Fruit fly (Drosophila melanogaster): ENCODE measurements around the gene cal1.

cal1 gene

dm6 chr3R:17072526-17073114 lies 15.5 kb upstream of the cal1 start, which contains the start of the genes Ns1 and mRpS11 (continued):
- TF ChIP-seq Ets65A (GFP tag) (peak; percentile 94), CG12769 (tag; optimal IDR thresholded peaks at IDR 0.05) (peak; percentile 57), Xrp1 (GFP tag; IDR thresholded peaks at IDR 0.05) (peak; percentile 25; the same call in 1 of the 2 replicates), CG32532 (GFP tag; IDR thresholded peaks at IDR 0.05) (peak; percentile 52), bbx (GFP tag; IDR thresholded peaks at IDR 0.05; ENCODE audit: partially characterized antibody) (peak; percentile 40; the same call in 1 of the 2 replicates), CG10267 (tag; optimal IDR thresholded peaks at IDR 0.05) (peak; percentile 95), CG12659 (GFP tag; optimal IDR thresholded peaks at IDR 0.05) (peak; percentile 69), maf-S (GFP tag; optimal IDR thresholded peaks at IDR 0.05) (no peak), knrl (GFP tag; IDR thresholded peaks at IDR 0.05; ENCODE audit: partially characterized antibody) (peak; percentile 30; the same call in 1 of the 3 replicates), CG15601 (tag; optimal IDR thresholded peaks at IDR 0.05) (peak; percentile 36), ase (GFP tag; IDR thresholded peaks at IDR 0.05) (no peak), BEAF-32 (GFP tag; optimal IDR thresholded peaks at IDR 0.05) (peak; percentile 46), HLH54F (GFP tag; optimal IDR thresholded peaks at IDR 0.05) (peak; percentile 15), Adf1 (GFP tag; IDR thresholded peaks at IDR 0.05) (no peak), CG13775 (GFP tag; optimal IDR thresholded peaks at IDR 0.05) (peak; percentile 7), CG6765 (GFP tag; optimal IDR thresholded peaks at IDR 0.05) (no peak), CG9932 (GFP tag; IDR thresholded peaks at IDR 0.05) (peak; percentile 64), CG18619 (GFP tag; optimal IDR thresholded peaks at IDR 0.05) (no peak), CG2116 (GFP tag; optimal IDR thresholded peaks at IDR 0.05) (peak; percentile 34), Med (GFP tag) (peak; percentile 94), MESR4 (GFP tag; optimal IDR thresholded peaks at IDR 0.05) (peak; percentile 96), CG7963 (GFP tag; IDR thresholded peaks at IDR 0.05; ENCODE audit: partially characterized antibody) (peak; percentile 44; the same call in 2 of the 3 replicates), kah (GFP tag; optimal IDR thresholded peaks at IDR 0.05) (peak; percentile 96), Mes4 (GFP tag; optimal IDR thresholded peaks at IDR 0.05) (peak; percentile 21), Sry-δ (GFP tag; optimal IDR thresholded peaks at IDR 0.05) (peak; percentile 11), vvl (GFP tag; IDR thresholded peaks at IDR 0.05) (peak; percentile 60), CHES-1-like (GFP tag; optimal IDR thresholded peaks at IDR 0.05) (peak; percentile 54), ewg (GFP tag; optimal IDR thresholded peaks at IDR 0.05) (peak; percentile 20), Trl (optimal IDR thresholded peaks at IDR 0.05) (no peak), Trl (GFP tag; optimal IDR thresholded peaks at IDR 0.05) (peak; percentile 39), ERR (GFP tag; optimal IDR thresholded peaks at IDR 0.05) (no peak), Side (GFP tag; optimal IDR thresholded peaks at IDR 0.05) (peak; percentile 57), Chrac-16 (GFP tag; optimal IDR thresholded peaks at IDR 0.05) (peak; percentile 14), twi (tag; optimal IDR thresholded peaks at IDR 0.05) (peak; percentile 34), tup (GFP tag; optimal IDR thresholded peaks at IDR 0.05) (no peak), tx (GFP tag; optimal IDR thresholded peaks at IDR 0.05) (peak; percentile 33), h (optimal IDR thresholded peaks at IDR 0.05) (no peak), shn (GFP tag; optimal IDR thresholded peaks at IDR 0.05) (peak; percentile 30), Abd-B (GFP tag; optimal IDR thresholded peaks at IDR 0.05) (no peak), CG1233 (GFP tag; optimal IDR thresholded peaks at IDR 0.05) (peak; percentile 22), caup (GFP tag; optimal IDR thresholded peaks at IDR 0.05; ENCODE audit: severe bottlenecking) (peak; percentile 54), CG4282 (GFP tag; optimal IDR thresholded peaks at IDR 0.05) (peak; percentile 38), lov (optimal IDR thresholded peaks at IDR 0.05) (no peak), lov (GFP tag; IDR thresholded peaks at IDR 0.05) (0 out of 3 replicates have a peak, but pooled peaks have one; percentile 8), wor (GFP tag; IDR thresholded peaks at IDR 0.05) (no peak), CG17385 (GFP tag; optimal IDR thresholded peaks at IDR 0.05) (peak; percentile 98), cato (GFP tag; optimal IDR thresholded peaks at IDR 0.05; ENCODE audit: borderline replicate concordance) (no peak), Hand (GFP tag; optimal IDR thresholded peaks at IDR 0.05) (no peak), Dp (GFP tag; optimal IDR thresholded peaks at IDR 0.05) (peak; percentile 34), CG1832 (GFP tag; optimal IDR thresholded peaks at IDR 0.05) (no peak)

Measured in whole organism, embryonic.